Worm (Caenorhabditis elegans): Measurements from ENCODE around the gene C28H8.5.

The C28H8.5 gene

DNA sequence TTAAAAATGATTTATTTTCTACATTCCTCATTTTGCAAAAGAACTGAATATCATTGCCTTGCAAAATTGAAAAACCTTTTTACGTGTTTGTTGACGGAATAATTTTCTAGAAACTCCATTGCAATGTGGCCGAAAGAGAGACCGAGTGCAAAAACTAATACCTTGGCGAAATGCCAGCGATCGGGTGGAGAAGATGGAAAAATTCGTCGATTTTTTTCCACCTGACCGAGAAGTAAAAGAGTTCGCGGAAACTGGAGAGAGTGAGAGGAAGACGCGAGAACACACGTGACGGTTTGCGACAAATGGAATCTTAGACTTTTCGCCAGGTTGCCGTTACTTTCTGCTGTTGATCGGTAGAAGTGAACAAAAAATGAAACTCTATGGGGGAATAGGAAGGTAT lies 42.4 kb upstream of the C28H8.5 start (continued):
- TF ChIP-seq C16A3.4 (tag; optimal IDR thresholded peaks at IDR 0.05) (peak; percentile 44), mdl-1 (tag; optimal IDR thresholded peaks at IDR 0.05) (peak in 1 of 2 experiments; percentile 92), ama-1 (optimal IDR thresholded peaks at IDR 0.05) (peak; percentile 33), efl-1 (optimal IDR thresholded peaks at IDR 0.05) (peak in 1 of 2 experiments; percentile 17), efl-1 (GFP tag; optimal IDR thresholded peaks at IDR 0.05 in 1 of 2) (peak; percentile 16 to 53), fkh-8 (tag; optimal IDR thresholded peaks at IDR 0.05) (peak; percentile 37), nhr-237 (tag; optimal IDR thresholded peaks at IDR 0.05) (no peak), snu-23 (GFP tag; optimal IDR thresholded peaks at IDR 0.05) (peak; percentile 78), nhr-71 (tag; optimal IDR thresholded peaks at IDR 0.05) (peak; percentile 78), skn-1 (tag; optimal IDR thresholded peaks at IDR 0.05) (peak; percentile 33), hlh-4 (tag; optimal IDR thresholded peaks at IDR 0.05) (no peak), unc-86 (tag; optimal IDR thresholded peaks at IDR 0.05) (no peak), lin-35 (GFP tag; optimal IDR thresholded peaks at IDR 0.05) (peak in 1 of 2 experiments; percentile 69), egl-13 (tag; optimal IDR thresholded peaks at IDR 0.05) (no peak), pax-3 (tag; optimal IDR thresholded peaks at IDR 0.05) (no peak), lin-39 (tag; optimal IDR thresholded peaks at IDR 0.05) (no peak), ceh-88 (GFP tag; IDR thresholded peaks at IDR 0.05) (no peak), elt-3 (tag; optimal IDR thresholded peaks at IDR 0.05) (peak in 1 of 6 experiments; percentile 64), vab-15 (tag; optimal IDR thresholded peaks at IDR 0.05) (no peak), swsn-7 (tag; optimal IDR thresholded peaks at IDR 0.05) (peak; percentile 21), nhr-85 (tag) (peak; percentile 92), lin-13 (GFP tag; optimal IDR thresholded peaks at IDR 0.05) (peak; percentile 46), fos-1 (tag; optimal IDR thresholded peaks at IDR 0.05) (no peak), ceh-63 (GFP tag; optimal IDR thresholded peaks at IDR 0.05) (no peak), lsy-2 (tag; optimal IDR thresholded peaks at IDR 0.05) (peak in 1 of 2 experiments; percentile 74), ces-1 (GFP tag; optimal IDR thresholded peaks at IDR 0.05) (no peak), Y116A8C.19 (tag; optimal IDR thresholded peaks at IDR 0.05; ENCODE audit: borderline replicate concordance) (no peak), blmp-1 (tag; optimal IDR thresholded peaks at IDR 0.05) (peak; percentile 87), sox-4 (tag; optimal IDR thresholded peaks at IDR 0.05) (no peak), unc-30 (tag; optimal IDR thresholded peaks at IDR 0.05) (no peak), ceh-82 (tag; optimal IDR thresholded peaks at IDR 0.05) (peak in 1 of 3 experiments; percentile 20), efl-3 (GFP tag; optimal IDR thresholded peaks at IDR 0.05) (no peak), lin-15B (tag; optimal IDR thresholded peaks at IDR 0.05) (no peak), zag-1 (tag; optimal IDR thresholded peaks at IDR 0.05) (no peak), nhr-84 (tag; optimal IDR thresholded peaks at IDR 0.05) (no peak), grh-1 (GFP tag; IDR thresholded peaks at IDR 0.05) (0 out of 2 replicates have a peak, but pooled peaks have one; percentile 10), sptf-1 (tag; optimal IDR thresholded peaks at IDR 0.05) (no peak), sup-37 (GFP tag; optimal IDR thresholded peaks at IDR 0.05) (no peak), elt-2 (tag; optimal IDR thresholded peaks at IDR 0.05) (no peak), unc-62 (GFP tag; optimal IDR thresholded peaks at IDR 0.05) (no peak), rnt-1 (tag; optimal IDR thresholded peaks at IDR 0.05) (peak; percentile 26), ceh-90 (tag; optimal IDR thresholded peaks at IDR 0.05) (no peak), hpl-2 (GFP tag; optimal IDR thresholded peaks at IDR 0.05) (no peak)

DNA sequence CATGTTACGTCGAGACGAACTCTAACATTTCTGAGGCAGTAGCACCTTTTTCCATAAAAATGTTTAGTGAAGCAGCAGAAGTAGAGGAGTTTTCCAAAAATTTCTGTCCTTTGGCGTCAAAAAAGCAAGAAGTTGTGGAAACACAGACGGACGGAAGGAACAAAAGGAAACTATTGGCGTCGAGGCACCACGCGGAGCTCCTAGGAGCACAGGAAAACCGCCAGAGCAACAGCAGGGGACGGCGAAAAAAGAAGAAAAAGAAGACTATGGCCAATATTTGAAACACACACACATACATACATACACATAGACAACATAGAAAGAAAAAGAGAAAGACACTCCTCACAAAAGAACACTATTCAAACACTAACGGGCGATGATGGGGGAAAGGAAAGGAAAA lies 41.2 kb upstream of the C28H8.5 start:
- TF ChIP-seq dpl-1 (GFP tag; optimal IDR thresholded peaks at IDR 0.05) = peak in 1 of 3 experiments; percentile 5
- no peak for TF ChIP-seq efl-1 (optimal IDR thresholded peaks at IDR 0.05)
- TF ChIP-seq efl-1 (GFP tag; optimal IDR thresholded peaks at IDR 0.05 in 1 of 2) = peak in 1 of 2 experiments; percentile 51
- no peak for TF ChIP-seq mdl-1 (tag; optimal IDR thresholded peaks at IDR 0.05)
- no peak for TF ChIP-seq snpc-4 (tag; optimal IDR thresholded peaks at IDR 0.05)
- peak; percentile 9 for TF ChIP-seq nhr-71 (tag; optimal IDR thresholded peaks at IDR 0.05)
- peak; percentile 53 for TF ChIP-seq lin-14 (GFP tag; optimal IDR thresholded peaks at IDR 0.05)
- peak in 1 of 2 experiments; percentile 4 for TF ChIP-seq lin-35 (GFP tag; optimal IDR thresholded peaks at IDR 0.05)
- peak; percentile 44 for TF ChIP-seq nhr-85 (tag)
- TF ChIP-seq grh-1 (GFP tag; IDR thresholded peaks at IDR 0.05) = 0 out of 2 replicates have a peak, but pooled peaks have one; percentile 27

All from whole organism, L1 larva.